Worm (Caenorhabditis elegans) whole organism, L4 larva: ENCODE results near the gene C05C12.1.
A peak's percentile ranks its signal among the peaks of the same experiment; 100 is the strongest.
"Not testable (repeated sequence)": the region's sequence is repeated elsewhere in the genome, so short reads cannot be mapped to it uniquely, and the experiment has no call there.

Source experiments
- F26F4.8 ChIP-seq: fragments of 200-800 bp; sonication (Bioruptor generic); conservative IDR thresholded peaks from 2 replicates; pipeline ENCODE4 v1.3.6; 2022; ENCODE audit warnings: missing genetic modification characterization, missing compliant biosample characterization
- T20F7.1 ChIP-seq: fragments of 200-800 bp; sonication (Bioruptor generic); optimal IDR thresholded peaks from 2 replicates; lab custom pipeline; 2018; ENCODE audit warnings: mild to moderate bottlenecking, missing genetic modification characterization, missing compliant biosample characterization
- Y75B8A.6 ChIP-seq: fragments of 200-800 bp; sonication (Bioruptor generic); IDR thresholded peaks from 2 replicates; pipeline ENCODE4 v1.3.6; 2022; ENCODE audit warnings: missing genetic modification reagents, missing genetic modification characterization, missing compliant biosample characterization
- ZK337.2 ChIP-seq: fragments of 200-800 bp; sonication (Bioruptor generic); IDR thresholded peaks from 2 replicates; pipeline ENCODE4 v1.3.6; 2022; ENCODE audit warnings: missing genetic modification reagents, missing genetic modification characterization, missing compliant biosample characterization
- ZK546.5 ChIP-seq, 2 experiments: sonication (generic microtip); optimal IDR thresholded peaks; 2 replicates each; lab custom pipeline; 2017; ENCODE audit warnings: missing biosample characterization in 2 of 2, missing genetic modification characterization in 2 of 2
- aha-1 ChIP-seq: fragments of 150-350 bp; peaks from one replicate; lab custom pipeline; 2014; ENCODE audit warnings: missing biosample characterization, missing genetic modification characterization
- arid-1 ChIP-seq: fragments of 200-800 bp; sonication (Bioruptor generic); conservative IDR thresholded peaks from 2 replicates; pipeline ENCODE4 v1.3.6; 2022; ENCODE audit warnings: missing genetic modification reagents, missing genetic modification characterization, missing compliant biosample characterization
- attf-4 ChIP-seq: sonication (generic microtip); optimal IDR thresholded peaks from 3 replicates; lab custom pipeline; 2017; ENCODE audit warnings: missing biosample characterization, missing genetic modification characterization
- ceh-44 ChIP-seq: fragments of 200-800 bp; sonication (Bioruptor generic); IDR thresholded peaks from 2 replicates; pipeline ENCODE4 v1.3.6; 2022; ENCODE audit warnings: missing genetic modification reagents, missing genetic modification characterization, missing compliant biosample characterization
- ces-1 ChIP-seq: fragments of 150-350 bp; sonication (generic microtip); optimal IDR thresholded peaks from 4 replicates; lab custom pipeline; 2014; ENCODE audit warnings: missing biosample characterization, missing genetic modification reagents, missing genetic modification characterization
- cey-2 ChIP-seq: sonication (generic microtip); optimal IDR thresholded peaks from 3 replicates; lab custom pipeline; 2017; ENCODE audit warnings: missing genetic modification characterization, mild to moderate bottlenecking, missing compliant biosample characterization, antibody characterized with exemption, borderline replicate concordance; ENCODE audit not compliant: insufficient read depth
- ctbp-1 ChIP-seq: fragments of 200-800 bp; sonication (Bioruptor generic); IDR thresholded peaks from 2 replicates; pipeline ENCODE4 v1.3.6; 2022; ENCODE audit warnings: missing genetic modification reagents, missing genetic modification characterization, missing compliant biosample characterization
- dmd-6 ChIP-seq: fragments of 200-800 bp; sonication (Bioruptor generic); IDR thresholded peaks from 2 replicates; pipeline ENCODE4 v1.3.6; 2022; ENCODE audit warnings: missing genetic modification reagents, missing genetic modification characterization, missing compliant biosample characterization
- dpl-1 ChIP-seq: fragments of 150-350 bp; optimal IDR thresholded peaks from 2 replicates; lab custom pipeline; 2014; ENCODE audit warnings: missing biosample characterization, missing genetic modification reagents, missing genetic modification characterization
- dve-1 ChIP-seq: sonication (generic microtip); optimal IDR thresholded peaks from 2 replicates; lab custom pipeline; 2017; ENCODE audit warnings: antibody characterized with exemption, mild to moderate bottlenecking, missing genetic modification characterization, missing compliant biosample characterization; ENCODE audit not compliant: insufficient read depth
- fos-1 ChIP-seq: fragments of 150-350 bp; optimal IDR thresholded peaks from 2 replicates; lab custom pipeline; 2014; ENCODE audit warnings: missing biosample characterization, missing genetic modification characterization
- hlh-11 ChIP-seq: fragments of 200-800 bp; sonication (Bioruptor generic); optimal IDR thresholded peaks from 2 replicates; lab custom pipeline; 2018; ENCODE audit warnings: mild to moderate bottlenecking, missing genetic modification characterization, missing compliant biosample characterization
- hlh-30 ChIP-seq: sonication (generic microtip); optimal IDR thresholded peaks from 2 replicates; lab custom pipeline; 2017; ENCODE audit warnings: antibody characterized with exemption, mild to moderate bottlenecking, missing genetic modification characterization, missing compliant biosample characterization; ENCODE audit not compliant: insufficient read depth
- lin-15B ChIP-seq: fragments of 150-350 bp; sonication (generic microtip); optimal IDR thresholded peaks from 3 replicates; lab custom pipeline; 2014; ENCODE audit warnings: missing biosample characterization, missing genetic modification characterization
- lsy-2 ChIP-seq, 2 experiments: fragments of 150-350 bp in 1 of 2; sonication (generic microtip) in 1 of 2; optimal IDR thresholded peaks; 2 replicates each; lab custom pipeline; 2014 to 2017; ENCODE audit warnings: missing biosample characterization in 2 of 2, missing genetic modification characterization in 2 of 2
- mdt-29 ChIP-seq: fragments of 200-800 bp; sonication (Bioruptor generic); IDR thresholded peaks from 2 replicates; pipeline ENCODE4 v1.3.6; 2022; ENCODE audit warnings: missing genetic modification reagents, missing genetic modification characterization, missing compliant biosample characterization
- mxl-2 ChIP-seq: fragments of 200-800 bp; sonication (Bioruptor generic); conservative IDR thresholded peaks from 2 replicates; pipeline ENCODE4 v1.3.6; 2022; ENCODE audit warnings: missing genetic modification reagents, missing genetic modification characterization, missing compliant biosample characterization
- mxl-3 ChIP-seq: fragments of 200-800 bp; sonication (Bioruptor generic); optimal IDR thresholded peaks from 2 replicates; lab custom pipeline; 2018; ENCODE audit warnings: mild to moderate bottlenecking, missing genetic modification characterization, missing compliant biosample characterization
- nhr-10 ChIP-seq: fragments of 150-350 bp; optimal IDR thresholded peaks from 2 replicates; lab custom pipeline; 2014; ENCODE audit warnings: missing biosample characterization, missing genetic modification characterization
- nhr-111 ChIP-seq: fragments of 200-800 bp; sonication (Bioruptor generic); optimal IDR thresholded peaks from 2 replicates; lab custom pipeline; 2018; ENCODE audit warnings: mild to moderate bottlenecking, missing genetic modification characterization, missing compliant biosample characterization
- nhr-28 ChIP-seq: fragments of 150-350 bp; optimal IDR thresholded peaks from 2 replicates; lab custom pipeline; 2014; ENCODE audit warnings: missing biosample characterization, missing genetic modification characterization
- nhr-41 ChIP-seq: fragments of 200-800 bp; sonication (Bioruptor generic); IDR thresholded peaks from 2 replicates; pipeline ENCODE4 v1.3.6; 2022; ENCODE audit warnings: missing genetic modification reagents, missing genetic modification characterization, missing compliant biosample characterization
- nhr-42 ChIP-seq: fragments of 200-800 bp; sonication (Bioruptor generic); IDR thresholded peaks from 2 replicates; pipeline ENCODE4 v1.3.6; 2022; ENCODE audit warnings: missing genetic modification characterization, missing compliant biosample characterization
- nhr-48 ChIP-seq: sonication (generic microtip); optimal IDR thresholded peaks from 2 replicates; lab custom pipeline; 2016; ENCODE audit warnings: mild to moderate bottlenecking, missing genetic modification characterization, missing compliant biosample characterization
- nhr-6 ChIP-seq: fragments of 150-350 bp; optimal IDR thresholded peaks from 2 replicates; lab custom pipeline; 2014; ENCODE audit warnings: missing biosample characterization, missing genetic modification characterization
- nhr-77 ChIP-seq: fragments of 150-350 bp; optimal IDR thresholded peaks from 2 replicates; lab custom pipeline; 2014; ENCODE audit warnings: missing biosample characterization, missing genetic modification characterization
- pqm-1 ChIP-seq: sonication (generic microtip); optimal IDR thresholded peaks from 2 replicates; lab custom pipeline; 2017; ENCODE audit warnings: missing biosample characterization, missing genetic modification characterization
- saeg-2 ChIP-seq: fragments of 200-800 bp; sonication (Bioruptor generic); IDR thresholded peaks from 2 replicates; pipeline ENCODE4 v1.3.6; 2022; ENCODE audit warnings: missing genetic modification reagents, missing genetic modification characterization, missing compliant biosample characterization
- sdz-12 ChIP-seq: fragments of 200-800 bp; sonication (Bioruptor generic); optimal IDR thresholded peaks from 2 replicates; lab custom pipeline; 2018; ENCODE audit warnings: mild to moderate bottlenecking, missing genetic modification characterization, missing compliant biosample characterization
- skn-1 ChIP-seq: fragments of 150-350 bp; optimal IDR thresholded peaks from 2 replicates; lab custom pipeline; 2014; ENCODE audit warnings: missing biosample characterization, missing genetic modification characterization
- snpc-4 ChIP-seq: fragments of 150-350 bp; optimal IDR thresholded peaks from 2 replicates; lab custom pipeline; 2014; ENCODE audit warnings: missing biosample characterization, missing genetic modification characterization
- spr-1 ChIP-seq: sonication (generic microtip); optimal IDR thresholded peaks from 2 replicates; lab custom pipeline; 2016; ENCODE audit warnings: mild to moderate bottlenecking, missing genetic modification characterization, missing compliant biosample characterization
- tag-97 ChIP-seq: fragments of 200-800 bp; sonication (Bioruptor generic); IDR thresholded peaks from 2 replicates; pipeline ENCODE4 v1.3.6; 2022; ENCODE audit warnings: missing genetic modification characterization, missing compliant biosample characterization
- tra-1 ChIP-seq: fragments of 200-800 bp; sonication (Bioruptor generic); IDR thresholded peaks from 2 replicates; pipeline ENCODE4 v1.3.6; 2022; ENCODE audit warnings: missing genetic modification reagents, missing genetic modification characterization, missing compliant biosample characterization
- unc-130 ChIP-seq: sonication (generic microtip); optimal IDR thresholded peaks from 2 replicates; lab custom pipeline; 2016; ENCODE audit warnings: missing genetic modification reagents, missing genetic modification characterization, missing compliant biosample characterization
- unc-62 ChIP-seq, 3 experiments: fragments of 150-350 bp in 1 of 3; sonication (generic microtip); optimal IDR thresholded peaks in 2 of 3; peaks in 1 of 3; 1 replicate in 1 of 3; 2 replicates in 2 of 3; lab custom pipeline; 2014 to 2017; ENCODE audit warnings: missing biosample characterization in 3 of 3, missing genetic modification characterization in 3 of 3, missing genetic modification reagents in 3 of 3, missing genotype in 1 of 3
- zfp-2 ChIP-seq: sonication (generic microtip); optimal IDR thresholded peaks from 2 replicates; lab custom pipeline; 2016; ENCODE audit warnings: mild to moderate bottlenecking, missing genetic modification characterization, missing compliant biosample characterization
- ztf-11 ChIP-seq: fragments of 150-350 bp; optimal IDR thresholded peaks from 2 replicates; lab custom pipeline; 2014; ENCODE audit warnings: missing biosample characterization, missing genetic modification characterization

The C05C12.1 gene

DNA sequence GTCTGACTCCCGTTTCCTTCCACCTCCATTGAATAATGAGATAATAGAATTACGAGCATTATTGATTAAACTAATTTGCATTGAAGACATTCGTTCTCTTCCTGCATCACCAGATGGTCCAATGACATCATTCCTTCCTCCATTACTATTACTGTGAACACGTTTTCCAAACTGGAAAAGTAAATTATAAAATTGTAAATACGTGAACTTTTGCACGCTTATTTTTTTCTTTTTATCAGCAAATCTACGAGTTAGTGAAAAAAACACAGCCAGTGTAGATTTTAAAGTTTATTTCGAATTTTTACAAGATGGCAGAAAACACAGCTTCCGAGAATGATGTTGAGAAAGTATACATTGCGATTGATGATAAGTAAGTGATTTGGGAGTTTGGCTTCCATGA lies at the start of gene C05C12.1:
Gene C05C12.1, plus strand, starts transcription at position 301 of the 400 bp plus-strand sequence.
- peak in 1 of 2 experiments; percentile 42 for TF ChIP-seq unc-62 (GFP tag; optimal IDR thresholded peaks at IDR 0.05 in 1 of 2; lab: Kevin White, UChicago)
- not testable (repeated sequence) for TF ChIP-seq unc-62 (tag; optimal IDR thresholded peaks at IDR 0.05; lab: Kevin White, UChicago)
- TF ChIP-seq, all 104 proteins: peak for 1; not testable (repeated sequence) for 103

DNA sequence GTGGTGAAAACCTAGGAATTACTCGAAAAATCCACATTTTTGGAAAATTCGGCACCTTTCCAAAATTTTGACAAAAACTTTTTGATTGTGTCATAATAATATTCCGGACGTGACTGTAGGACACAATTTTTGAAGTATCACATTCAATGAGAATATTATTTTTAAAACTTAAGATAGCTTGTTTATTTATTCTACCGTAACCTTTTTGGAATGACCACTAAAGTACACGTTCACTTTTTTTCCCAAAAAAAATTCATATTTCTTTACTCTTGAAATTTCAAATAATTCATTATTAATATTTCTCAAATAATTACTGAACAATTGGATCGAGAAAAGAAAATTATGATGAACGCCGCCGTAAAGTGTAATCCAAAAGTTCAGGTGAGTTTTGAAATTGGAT lies 46.6 kb upstream of the C05C12.1 start, which contains the start of gene R07H5.9:
Gene R07H5.9, plus strand, starts transcription at position 301 of the 400 bp plus-strand sequence.
- TF ChIP-seq F26F4.8 (no peak), nhr-111 (GFP tag; lab: Kevin White, UChicago) (no peak), nhr-48 (no peak), mdt-29 (GFP tag; lab: Robert Waterston, UW) (no peak), unc-130 (GFP tag; lab: Kevin White, UChicago) (no peak), attf-4 (tag; lab: Kevin White, UChicago) (no peak), Y75B8A.6 (GFP tag; lab: Robert Waterston, UW) (no peak), snpc-4 (no peak), nhr-77 (no peak), spr-1 (no peak), ceh-44 (no peak), zfp-2 (no peak), nhr-41 (GFP tag; lab: Robert Waterston, UW) (no peak), fos-1 (tag; lab: Kevin White, UChicago) (no peak)
- TF ChIP-seq, all 104 proteins: peak for 0

DNA sequence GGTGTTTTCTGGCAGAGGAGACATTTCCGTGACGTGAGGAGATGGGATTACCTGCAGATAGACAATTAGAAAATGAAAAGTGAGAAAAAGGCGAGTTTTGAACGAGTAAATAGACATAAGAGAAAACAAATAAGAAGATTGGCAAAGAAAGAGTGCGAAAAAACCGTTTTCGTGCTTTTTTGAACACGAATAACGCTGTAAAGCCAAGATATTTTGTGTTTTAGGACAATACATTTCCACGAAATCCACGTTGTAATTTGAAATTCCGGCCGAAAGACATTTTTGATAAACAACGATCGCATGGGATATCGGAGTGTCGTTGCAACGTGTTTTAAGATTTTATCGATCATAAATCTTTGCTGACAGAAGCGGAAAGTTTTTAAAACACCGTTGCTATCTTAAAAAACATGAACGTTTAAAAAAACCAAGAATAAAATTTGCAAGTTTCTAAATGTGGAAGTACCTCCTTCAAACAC lies 43.0 kb upstream of the C05C12.1 start, which contains the start of gene adk-1:
Gene adk-1, minus strand, starts transcription at position 51 of the 476 bp plus-strand sequence.
- TF ChIP-seq T20F7.1 (GFP tag; lab: Kevin White, UChicago): peak; percentile 86
- no peak for TF ChIP-seq ctbp-1 (GFP tag; lab: Robert Waterston, UW)
- no peak for TF ChIP-seq tag-97 (GFP tag; lab: Robert Waterston, UW)
- TF ChIP-seq saeg-2 (GFP tag; lab: Robert Waterston, UW): no peak
- TF ChIP-seq snpc-4: no peak
- TF ChIP-seq attf-4 (tag; lab: Kevin White, UChicago): no peak
- TF ChIP-seq lsy-2 (tag; optimal IDR thresholded peaks at IDR 0.05; lab: Kevin White, UChicago): peak in 1 of 2 experiments; percentile 13
- TF ChIP-seq dpl-1 (GFP tag; lab: Kevin White, UChicago): peak; percentile 36
- TF ChIP-seq nhr-6 (tag; lab: Kevin White, UChicago): peak; percentile 16

DNA sequence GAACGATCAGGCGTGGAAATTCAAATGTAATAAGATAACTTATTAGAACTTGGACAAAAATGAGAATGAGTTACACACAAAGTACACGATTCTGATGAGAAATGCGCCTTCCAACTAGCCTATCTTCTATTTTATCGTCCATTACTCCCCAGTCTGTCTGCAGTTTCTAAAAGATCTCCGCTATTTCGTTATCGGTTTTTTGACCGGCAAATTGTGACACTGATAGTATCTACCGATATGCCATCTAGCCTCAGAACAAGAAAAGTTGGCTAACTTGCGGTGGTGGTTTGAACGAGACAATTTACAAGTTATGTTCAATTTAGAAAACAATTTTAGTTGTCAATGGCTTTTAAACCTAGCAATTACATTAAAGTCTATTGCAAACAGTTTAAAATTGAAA lies 42.2 kb upstream of the C05C12.1 start:
- TF ChIP-seq aha-1 (tag; lab: Kevin White, UChicago) (peak; percentile 86), ctbp-1 (GFP tag; lab: Robert Waterston, UW) (no peak), mxl-3 (peak; percentile 30), Y75B8A.6 (GFP tag; lab: Robert Waterston, UW) (no peak), dmd-6 (GFP tag; lab: Robert Waterston, UW) (peak; percentile 57), nhr-41 (GFP tag; lab: Robert Waterston, UW) (no peak), hlh-11 (tag; lab: Kevin White, UChicago) (peak; percentile 39), nhr-6 (tag; lab: Kevin White, UChicago) (no peak), dpl-1 (GFP tag; lab: Kevin White, UChicago) (no peak), ztf-11 (tag; lab: Kevin White, UChicago) (no peak), lin-15B (tag; lab: Kevin White, UChicago) (no peak), nhr-28 (tag; lab: Kevin White, UChicago) (peak; percentile 87), hlh-30 (tag; lab: Kevin White, UChicago) (no peak), ZK546.5 (tag; optimal IDR thresholded peaks at IDR 0.05; lab: Kevin White, UChicago) (no peak), nhr-42 (no peak), ces-1 (GFP tag; lab: Kevin White, UChicago) (no peak), pqm-1 (peak; percentile 95), nhr-10 (tag; lab: Kevin White, UChicago) (no peak), skn-1 (tag; lab: Kevin White, UChicago) (no peak), sdz-12 (no peak), unc-62 (GFP tag; optimal IDR thresholded peaks at IDR 0.05 in 1 of 2; lab: Kevin White, UChicago) (peak in 1 of 2 experiments; percentile 96), unc-62 (tag; optimal IDR thresholded peaks at IDR 0.05; lab: Kevin White, UChicago) (no peak), arid-1 (no peak), zfp-2 (no peak), tra-1 (GFP tag; lab: Robert Waterston, UW) (0 out of 2 replicates have a peak, but pooled peaks have one; percentile 30), ZK337.2 (GFP tag; lab: Robert Waterston, UW) (no peak), mxl-2 (no peak), tag-97 (GFP tag; lab: Robert Waterston, UW) (no peak), cey-2 (tag; lab: Kevin White, UChicago) (peak; percentile 48), dve-1 (peak; percentile 50)
